Worm (Caenorhabditis elegans): ENCODE results near the gene dsh-1.

Gene dsh-1

DNA sequence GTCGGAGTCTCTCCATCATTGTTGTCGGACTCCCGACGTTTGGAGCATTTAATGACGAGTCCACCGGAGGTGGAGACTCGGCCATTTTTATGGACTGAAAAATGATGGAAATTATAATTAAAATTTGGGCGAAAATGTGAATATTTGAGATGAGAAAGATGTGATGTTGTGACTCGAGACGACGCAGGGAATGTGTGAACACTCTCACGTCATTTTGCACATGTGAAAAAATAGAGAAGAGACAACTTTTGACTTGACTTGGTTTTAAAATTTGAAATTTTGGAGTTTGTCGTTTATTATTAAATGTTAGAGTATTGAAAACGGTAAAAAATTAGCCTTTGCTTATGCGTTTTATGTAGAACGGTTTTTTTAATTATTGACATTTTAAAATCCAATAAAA is at the start of gene dsh-1:
dsh-1 (minus strand) TSS at position 101 of the 400 bp plus-strand sequence.
- TF ChIP-seq ama-1 (optimal IDR thresholded peaks at IDR 0.05) (no peak), pes-1 (GFP tag; IDR thresholded peaks at IDR 0.05) (no peak), ets-7 (tag; optimal IDR thresholded peaks at IDR 0.05) (no peak), B0310.2 (tag; optimal IDR thresholded peaks at IDR 0.05) (no peak), hnd-1 (tag; optimal IDR thresholded peaks at IDR 0.05) (no peak), hmbx-1 (tag; optimal IDR thresholded peaks at IDR 0.05) (no peak), ceh-36 (tag; optimal IDR thresholded peaks at IDR 0.05) (no peak), tbx-11 (GFP tag; IDR thresholded peaks at IDR 0.05) (no peak), ceh-13 (GFP tag; optimal IDR thresholded peaks at IDR 0.05) (no peak), flt-1 (GFP tag; IDR thresholded peaks at IDR 0.05) (no peak), aly-1 (tag; optimal IDR thresholded peaks at IDR 0.05) (no peak), hmg-4 (GFP tag; optimal IDR thresholded peaks at IDR 0.05) (no peak), tbx-37 (GFP tag; conservative IDR thresholded peaks at IDR 0.05) (no peak)

DNA sequence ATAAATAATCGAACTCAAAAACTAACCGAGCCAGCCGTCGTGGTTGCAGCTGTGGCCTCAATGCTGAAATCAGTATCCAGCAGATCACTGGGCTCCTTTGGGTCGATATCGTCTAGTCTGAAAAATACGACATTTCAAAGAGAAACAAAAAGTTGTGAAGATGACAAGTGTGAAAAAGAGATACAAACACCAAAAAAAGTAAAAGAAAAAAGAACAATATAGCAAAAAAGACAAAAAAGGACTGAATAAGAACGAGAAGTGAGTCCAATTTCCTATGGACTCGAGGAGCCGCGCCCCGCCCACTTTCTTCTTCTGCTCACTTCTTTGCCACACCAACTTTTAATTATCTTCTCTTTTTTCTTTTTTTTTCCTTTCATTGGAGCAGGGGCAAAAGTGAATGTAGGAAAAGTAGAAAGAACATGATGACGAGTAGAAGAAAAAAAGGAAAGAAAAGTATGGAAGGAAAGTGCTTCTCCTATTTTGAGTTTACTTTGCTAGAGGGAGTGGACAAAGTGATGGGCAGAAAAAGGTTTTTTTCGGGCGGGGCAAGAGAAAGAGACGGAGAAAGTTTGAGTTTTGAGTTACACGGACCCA is 46.6 kb upstream of the dsh-1 start, which contains the start of gene drn-1:
drn-1 (minus strand) TSS at position 117 of the 594 bp plus-strand sequence.
- TF ChIP-seq hmg-4 (GFP tag; optimal IDR thresholded peaks at IDR 0.05) (no peak), sea-1 (GFP tag; conservative IDR thresholded peaks at IDR 0.05) (no peak), ceh-13 (GFP tag; optimal IDR thresholded peaks at IDR 0.05) (no peak), pes-1 (GFP tag; IDR thresholded peaks at IDR 0.05) (no peak), B0310.2 (tag; optimal IDR thresholded peaks at IDR 0.05) (no peak), flt-1 (GFP tag; IDR thresholded peaks at IDR 0.05) (no peak), scrt-1 (GFP tag; IDR thresholded peaks at IDR 0.05) (no peak), F13C5.2 (tag; optimal IDR thresholded peaks at IDR 0.05) (no peak), hnd-1 (tag; optimal IDR thresholded peaks at IDR 0.05) (no peak), aly-1 (tag; optimal IDR thresholded peaks at IDR 0.05) (no peak), tra-4 (tag; optimal IDR thresholded peaks at IDR 0.05) (no peak), tbx-37 (GFP tag; conservative IDR thresholded peaks at IDR 0.05) (no peak), tbx-11 (GFP tag; IDR thresholded peaks at IDR 0.05) (no peak), ets-7 (tag; optimal IDR thresholded peaks at IDR 0.05) (no peak), hmbx-1 (tag; optimal IDR thresholded peaks at IDR 0.05) (no peak), ceh-36 (tag; optimal IDR thresholded peaks at IDR 0.05) (no peak)

DNA sequence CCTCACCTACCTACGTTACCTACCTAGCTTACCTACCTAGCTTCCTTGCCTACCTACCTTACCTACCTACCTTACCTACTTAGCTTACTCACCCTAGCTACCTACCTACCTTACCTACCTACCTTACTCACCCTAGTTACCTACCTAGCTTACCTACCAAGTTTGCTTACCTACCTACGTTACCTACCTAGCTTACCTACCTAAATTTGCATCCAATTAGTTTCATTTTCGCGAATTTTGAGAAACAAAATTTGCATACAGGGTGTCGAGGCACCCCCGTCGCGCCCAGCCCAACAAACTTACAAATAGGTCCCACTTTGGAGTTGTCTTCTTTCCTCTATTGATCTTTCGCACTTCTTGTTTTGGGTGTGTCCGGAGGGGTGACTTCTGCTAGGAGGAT is 43.8 kb upstream of the dsh-1 start:
- TF ChIP-seq ets-7 (tag; optimal IDR thresholded peaks at IDR 0.05): no peak
- no peak for TF ChIP-seq hmbx-1 (tag; optimal IDR thresholded peaks at IDR 0.05)
- TF ChIP-seq sea-1 (GFP tag; conservative IDR thresholded peaks at IDR 0.05): no peak
- no peak for TF ChIP-seq hmg-4 (GFP tag; optimal IDR thresholded peaks at IDR 0.05)
- TF ChIP-seq aly-1 (tag; optimal IDR thresholded peaks at IDR 0.05): no peak
- no peak for TF ChIP-seq ceh-36 (tag; optimal IDR thresholded peaks at IDR 0.05)
- TF ChIP-seq tbx-11 (GFP tag; IDR thresholded peaks at IDR 0.05): no peak
- TF ChIP-seq ceh-13 (GFP tag; optimal IDR thresholded peaks at IDR 0.05): no peak
- no peak for TF ChIP-seq ama-1 (optimal IDR thresholded peaks at IDR 0.05)
- TF ChIP-seq F13C5.2 (tag; optimal IDR thresholded peaks at IDR 0.05): no peak
- no peak for TF ChIP-seq scrt-1 (GFP tag; IDR thresholded peaks at IDR 0.05)
- TF ChIP-seq tra-4 (tag; optimal IDR thresholded peaks at IDR 0.05): no peak

DNA sequence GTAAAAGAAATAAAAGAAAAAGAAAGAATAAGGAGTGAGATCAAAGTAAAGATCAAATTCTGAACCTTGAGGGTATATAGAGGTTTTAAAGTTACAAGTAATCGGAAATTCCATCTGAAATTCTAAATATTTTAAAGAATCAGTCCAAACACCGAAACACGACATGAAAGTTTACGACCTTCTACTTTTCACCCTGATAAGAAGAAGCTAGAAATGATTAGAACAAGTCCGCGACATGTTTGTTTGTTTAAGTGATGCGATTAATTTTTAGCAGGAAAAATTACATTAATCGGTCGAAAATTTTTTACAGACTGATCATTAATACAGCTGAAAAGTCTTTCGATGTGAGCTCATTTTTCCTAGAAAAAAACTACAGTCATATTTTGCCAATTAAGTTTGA is 39.5 kb upstream of the dsh-1 start:
- TF ChIP-seq flt-1 (GFP tag; IDR thresholded peaks at IDR 0.05): no peak
- TF ChIP-seq tbx-11 (GFP tag; IDR thresholded peaks at IDR 0.05): no peak
- TF ChIP-seq hmbx-1 (tag; optimal IDR thresholded peaks at IDR 0.05): no peak
- no peak for TF ChIP-seq aly-1 (tag; optimal IDR thresholded peaks at IDR 0.05)
- TF ChIP-seq tbx-37 (GFP tag; conservative IDR thresholded peaks at IDR 0.05): no peak
- no peak for TF ChIP-seq ceh-36 (tag; optimal IDR thresholded peaks at IDR 0.05)
- no peak for TF ChIP-seq hmg-4 (GFP tag; optimal IDR thresholded peaks at IDR 0.05)
- TF ChIP-seq ceh-13 (GFP tag; optimal IDR thresholded peaks at IDR 0.05): no peak
- TF ChIP-seq sea-1 (GFP tag; conservative IDR thresholded peaks at IDR 0.05): no peak
- no peak for TF ChIP-seq ets-7 (tag; optimal IDR thresholded peaks at IDR 0.05)
- TF ChIP-seq pes-1 (GFP tag; IDR thresholded peaks at IDR 0.05): no peak
- TF ChIP-seq F13C5.2 (tag; optimal IDR thresholded peaks at IDR 0.05): no peak
- no peak for TF ChIP-seq tra-4 (tag; optimal IDR thresholded peaks at IDR 0.05)
- no peak for TF ChIP-seq B0310.2 (tag; optimal IDR thresholded peaks at IDR 0.05)
- TF ChIP-seq ama-1 (optimal IDR thresholded peaks at IDR 0.05): no peak
- TF ChIP-seq scrt-1 (GFP tag; IDR thresholded peaks at IDR 0.05): no peak

DNA sequence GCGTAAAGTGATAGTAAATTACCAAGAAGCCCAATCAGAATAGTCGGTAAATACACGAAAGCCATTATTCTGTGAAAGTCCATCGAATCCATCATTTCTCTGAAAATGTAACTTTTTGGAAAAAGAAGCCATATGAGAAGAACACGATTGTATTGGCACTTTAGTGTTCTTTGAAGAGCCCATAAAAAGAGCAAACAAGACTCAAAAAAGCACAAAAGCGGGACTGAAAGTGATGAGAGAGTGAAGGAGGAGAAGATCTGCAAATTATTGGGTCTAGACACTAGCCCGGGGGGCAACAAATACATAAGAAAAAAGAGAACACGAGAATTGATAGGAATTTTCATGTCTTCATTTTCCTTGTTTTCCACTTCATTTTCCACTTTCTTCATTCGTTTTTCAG is 30.3 kb upstream of the dsh-1 start, which contains the start of gene frpr-4:
frpr-4 (minus strand) TSS at position 101 of the 400 bp plus-strand sequence.
- no peak for TF ChIP-seq flt-1 (GFP tag; IDR thresholded peaks at IDR 0.05)
- TF ChIP-seq hmg-4 (GFP tag; optimal IDR thresholded peaks at IDR 0.05): no peak
- TF ChIP-seq aly-1 (tag; optimal IDR thresholded peaks at IDR 0.05): no peak
- TF ChIP-seq ets-7 (tag; optimal IDR thresholded peaks at IDR 0.05): no peak
- TF ChIP-seq sea-1 (GFP tag; conservative IDR thresholded peaks at IDR 0.05): no peak
- no peak for TF ChIP-seq tra-4 (tag; optimal IDR thresholded peaks at IDR 0.05)
- no peak for TF ChIP-seq B0310.2 (tag; optimal IDR thresholded peaks at IDR 0.05)
- no peak for TF ChIP-seq F13C5.2 (tag; optimal IDR thresholded peaks at IDR 0.05)

DNA sequence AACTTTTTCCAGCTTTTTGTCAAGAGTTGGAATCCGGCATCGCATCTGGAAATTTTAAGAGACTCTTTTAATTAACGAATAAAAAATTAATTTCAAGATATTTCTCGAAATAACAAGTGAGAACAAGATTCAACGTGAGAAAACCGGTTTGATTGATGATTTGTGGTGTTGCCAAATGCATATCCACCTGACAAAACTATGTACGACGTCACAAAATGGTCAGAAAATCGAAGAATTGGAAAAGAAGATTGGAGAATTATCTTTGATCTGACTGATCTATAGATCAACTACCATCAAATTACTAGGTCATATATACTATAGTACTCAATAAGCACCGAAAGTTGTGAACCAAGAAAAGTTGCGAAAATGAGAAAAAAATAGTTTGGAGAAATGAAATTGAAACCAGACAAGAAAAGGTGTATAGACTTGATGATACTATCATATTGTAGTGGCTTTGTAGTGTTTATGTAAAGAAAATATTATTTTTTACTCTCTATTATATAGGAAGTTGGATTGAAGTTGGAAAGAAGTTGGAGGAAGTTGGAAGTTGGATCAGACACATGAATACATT is 21.7 kb upstream of the dsh-1 start, which contains the start of gene ptr-6:
ptr-6 (minus strand) TSS at position 47 of the 571 bp plus-strand sequence.
- TF ChIP-seq ama-1 (optimal IDR thresholded peaks at IDR 0.05) (no peak), hnd-1 (tag; optimal IDR thresholded peaks at IDR 0.05) (no peak), scrt-1 (GFP tag; IDR thresholded peaks at IDR 0.05) (no peak), tbx-11 (GFP tag; IDR thresholded peaks at IDR 0.05) (no peak), flt-1 (GFP tag; IDR thresholded peaks at IDR 0.05) (no peak), F13C5.2 (tag; optimal IDR thresholded peaks at IDR 0.05) (no peak)

DNA sequence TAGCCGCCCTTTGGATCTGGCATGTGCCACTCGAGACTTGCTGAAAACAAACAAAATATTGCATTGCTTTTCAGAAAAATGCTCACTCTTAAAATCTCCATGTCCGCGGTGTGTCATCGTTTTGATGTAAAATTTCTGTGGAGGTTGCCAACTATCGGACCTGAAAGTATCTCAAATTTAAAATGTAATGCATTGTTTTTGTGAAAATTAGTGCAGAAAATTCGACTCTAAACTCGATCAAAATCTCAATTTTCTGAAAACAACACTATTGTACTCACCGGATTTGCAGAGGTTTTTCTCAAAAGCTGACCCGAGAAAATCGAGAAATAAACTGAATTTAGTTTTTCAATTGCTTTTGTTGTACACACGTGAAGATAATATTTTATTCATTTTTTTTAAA is 16.4 kb upstream of the dsh-1 start, which contains the start of gene T16D1.1:
T16D1.1 (minus strand) TSS at position 101 of the 400 bp plus-strand sequence.
- TF ChIP-seq sea-1 (GFP tag; conservative IDR thresholded peaks at IDR 0.05) (no peak), aly-1 (tag; optimal IDR thresholded peaks at IDR 0.05) (no peak), ceh-13 (GFP tag; optimal IDR thresholded peaks at IDR 0.05) (no peak), hmbx-1 (tag; optimal IDR thresholded peaks at IDR 0.05) (no peak), scrt-1 (GFP tag; IDR thresholded peaks at IDR 0.05) (no peak), tra-4 (tag; optimal IDR thresholded peaks at IDR 0.05) (no peak), tbx-37 (GFP tag; conservative IDR thresholded peaks at IDR 0.05) (no peak), F13C5.2 (tag; optimal IDR thresholded peaks at IDR 0.05) (no peak), hnd-1 (tag; optimal IDR thresholded peaks at IDR 0.05) (no peak), flt-1 (GFP tag; IDR thresholded peaks at IDR 0.05) (no peak), ceh-36 (tag; optimal IDR thresholded peaks at IDR 0.05) (no peak), tbx-11 (GFP tag; IDR thresholded peaks at IDR 0.05) (no peak), B0310.2 (tag; optimal IDR thresholded peaks at IDR 0.05) (no peak), pes-1 (GFP tag; IDR thresholded peaks at IDR 0.05) (no peak), ama-1 (optimal IDR thresholded peaks at IDR 0.05) (no peak), ets-7 (tag; optimal IDR thresholded peaks at IDR 0.05) (no peak), hmg-4 (GFP tag; optimal IDR thresholded peaks at IDR 0.05) (no peak)

Measured in whole organism, early embryonic.